Worm (Caenorhabditis elegans): Measurements from ENCODE around the gene noca-2.

noca-2 gene

DNA sequence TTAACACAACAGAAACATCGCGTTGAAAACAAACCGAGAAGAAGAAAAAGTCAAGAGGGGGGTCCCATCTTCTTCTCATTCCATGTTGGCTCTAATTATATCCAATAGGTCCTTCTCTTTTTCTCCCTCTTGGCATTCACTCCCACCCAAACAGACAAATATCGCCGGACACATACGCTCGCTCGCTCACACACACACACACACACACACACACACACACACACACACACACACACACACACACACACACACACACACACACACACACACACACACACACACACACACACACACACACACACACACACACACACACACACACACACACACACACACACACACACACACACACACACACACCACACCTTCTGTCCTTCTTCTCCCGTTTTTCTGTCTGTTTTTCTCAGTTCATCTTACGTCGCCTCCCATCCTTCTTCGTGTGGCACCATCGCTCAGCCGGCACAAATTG is 23.1 kb upstream of the noca-2 start, which contains the start of gene sto-4 (continued):
- peak; percentile 39 for TF ChIP-seq zfp-2 (tag; optimal IDR thresholded peaks at IDR 0.05)
- TF ChIP-seq F10B5.3 (tag; optimal IDR thresholded peaks at IDR 0.05), result peak; percentile 51
- TF ChIP-seq lsy-2 (tag; optimal IDR thresholded peaks at IDR 0.05), result peak in 1 of 2 experiments; percentile 28
- peak; percentile 57 for TF ChIP-seq Y5F2A.4 (GFP tag; optimal IDR thresholded peaks at IDR 0.05)
- peak; percentile 7 for TF ChIP-seq nhr-28 (tag; optimal IDR thresholded peaks at IDR 0.05)
- peak; percentile 68 for TF ChIP-seq mxl-3 (GFP tag; optimal IDR thresholded peaks at IDR 0.05)
- TF ChIP-seq egl-43 (GFP tag; IDR thresholded peaks at IDR 0.05), result peak; percentile 41; the same call in 1 of the 2 replicates

DNA sequence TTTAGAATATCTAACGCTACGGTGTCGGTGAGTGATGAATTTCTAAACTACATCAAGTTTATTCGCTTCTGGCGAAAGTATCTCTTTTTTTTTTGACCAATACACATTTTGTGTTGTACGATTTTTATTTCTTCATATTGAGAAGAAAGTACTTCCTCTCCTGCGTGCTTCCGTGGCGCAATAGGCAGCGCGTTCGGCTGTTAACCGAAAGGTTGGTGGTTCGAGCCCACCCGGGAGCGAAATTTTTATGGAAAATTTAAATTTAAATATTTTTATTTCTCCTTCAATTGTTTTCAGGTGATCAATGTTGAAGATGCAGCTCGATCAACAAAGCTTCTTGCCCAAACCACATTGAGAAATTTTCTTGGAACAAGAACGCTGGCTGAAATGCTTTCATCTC is 21.4 kb upstream of the noca-2 start:
- TF ChIP-seq nhr-77 (tag; optimal IDR thresholded peaks at IDR 0.05), result no peak
- peak; percentile 44; the same call in 1 of the 2 replicates for TF ChIP-seq daf-19 (GFP tag; conservative IDR thresholded peaks at IDR 0.05)
- TF ChIP-seq fos-1 (tag; optimal IDR thresholded peaks at IDR 0.05), result no peak
- 0 out of 2 replicates have a peak, but pooled peaks have one; percentile 38 for TF ChIP-seq dmd-6 (GFP tag; IDR thresholded peaks at IDR 0.05)
- peak; percentile 68 for TF ChIP-seq mep-1 (tag; optimal IDR thresholded peaks at IDR 0.05)
- TF ChIP-seq aly-2 (tag; optimal IDR thresholded peaks at IDR 0.05), result no peak
- peak; percentile 54; the same call in 1 of the 2 replicates for TF ChIP-seq ctbp-1 (GFP tag; IDR thresholded peaks at IDR 0.05)
- no peak for TF ChIP-seq mdl-1 (tag; optimal IDR thresholded peaks at IDR 0.05)
- peak; percentile 54 for TF ChIP-seq nhr-102 (tag; optimal IDR thresholded peaks at IDR 0.05)
- peak; percentile 51 for TF ChIP-seq spr-3 (GFP tag; optimal IDR thresholded peaks at IDR 0.05)
- TF ChIP-seq hlh-30 (tag; optimal IDR thresholded peaks at IDR 0.05; ENCODE audit: insufficient read depth), result peak; percentile 41
- TF ChIP-seq F37D6.2 (tag; optimal IDR thresholded peaks at IDR 0.05), result no peak
- peak; percentile 78 for TF ChIP-seq lin-38 (GFP tag; IDR thresholded peaks at IDR 0.05)
- no peak for TF ChIP-seq skn-1 (tag; optimal IDR thresholded peaks at IDR 0.05)
- 0 out of 2 replicates have a peak, but pooled peaks have one; percentile 45 for TF ChIP-seq lin-1 (GFP tag; IDR thresholded peaks at IDR 0.05)
- no peak for TF ChIP-seq snpc-4 (tag; optimal IDR thresholded peaks at IDR 0.05)
- TF ChIP-seq T26A8.4 (GFP tag; IDR thresholded peaks at IDR 0.05), result peak; percentile 80
- TF ChIP-seq Y105C5A.15 (GFP tag; IDR thresholded peaks at IDR 0.05), result peak; percentile 77; the same call in 1 of the 2 replicates
- no peak for TF ChIP-seq R02D3.7 (tag; optimal IDR thresholded peaks at IDR 0.05)
- TF ChIP-seq duxl-1 (tag; optimal IDR thresholded peaks at IDR 0.05; ENCODE audit: poor library complexity), result peak; percentile 43
- TF ChIP-seq php-3 (GFP tag; IDR thresholded peaks at IDR 0.05), result peak; percentile 33; the same call in 1 of the 2 replicates
- 0 out of 2 replicates have a peak, but pooled peaks have one; percentile 54 for TF ChIP-seq daf-8 (GFP tag; IDR thresholded peaks at IDR 0.05)
- 0 out of 2 replicates have a peak, but pooled peaks have one; percentile 39 for TF ChIP-seq nhr-42 (GFP tag; IDR thresholded peaks at IDR 0.05)
- peak; percentile 73; the same call in 1 of the 2 replicates for TF ChIP-seq dmd-8 (GFP tag; IDR thresholded peaks at IDR 0.05)
- TF ChIP-seq dve-1 (tag; optimal IDR thresholded peaks at IDR 0.05; ENCODE audit: insufficient read depth), result peak; percentile 31
- peak; percentile 3 for TF ChIP-seq spr-1 (tag; optimal IDR thresholded peaks at IDR 0.05)
- 0 out of 2 replicates have a peak, but pooled peaks have one; percentile 37 for TF ChIP-seq ceh-44 (GFP tag; IDR thresholded peaks at IDR 0.05)
- peak; percentile 57; the same call in 1 of the 2 replicates for TF ChIP-seq tra-1 (GFP tag; IDR thresholded peaks at IDR 0.05)
- TF ChIP-seq sdz-12 (GFP tag; optimal IDR thresholded peaks at IDR 0.05), result peak; percentile 24
- no peak for TF ChIP-seq lsy-2 (tag; optimal IDR thresholded peaks at IDR 0.05)
- TF ChIP-seq egl-43 (GFP tag; IDR thresholded peaks at IDR 0.05), result peak; percentile 88
- no peak for TF ChIP-seq T20F7.1 (GFP tag; optimal IDR thresholded peaks at IDR 0.05)
- no peak for TF ChIP-seq daf-12 (tag; optimal IDR thresholded peaks at IDR 0.05)
- TF ChIP-seq hif-1 (tag; optimal IDR thresholded peaks at IDR 0.05), result peak in 1 of 2 experiments; percentile 24
- TF ChIP-seq mes-2 (tag; optimal IDR thresholded peaks at IDR 0.05; ENCODE audit: poor library complexity, severe bottlenecking), result peak; percentile 72
- TF ChIP-seq daf-16 (GFP tag; optimal IDR thresholded peaks at IDR 0.05), result peak; percentile 24 to 73
- no peak for TF ChIP-seq daf-16 (tag; optimal IDR thresholded peaks at IDR 0.05)
- peak; percentile 76 for TF ChIP-seq arid-1 (GFP tag; conservative IDR thresholded peaks at IDR 0.05)
- 0 out of 2 replicates have a peak, but pooled peaks have one; percentile 76 for TF ChIP-seq D1046.2 (GFP tag; IDR thresholded peaks at IDR 0.05)
- 0 out of 4 replicates have a peak, but pooled peaks have one; percentile 14 to 76 for TF ChIP-seq madf-5 (GFP tag; IDR thresholded peaks at IDR 0.05)
- TF ChIP-seq hlh-11 (tag; optimal IDR thresholded peaks at IDR 0.05), result peak; percentile 41
- no peak for TF ChIP-seq zfp-3 (GFP tag; conservative IDR thresholded peaks at IDR 0.05)

Data from whole organism, L4 larva.